Worm (Caenorhabditis elegans) whole organism, L4 larva: ENCODE results near the gene T07C4.12.

Source experiments
- D1046.2 ChIP-seq: fragments of 200-800 bp; sonication (Bioruptor generic); IDR thresholded peaks from 2 replicates; pipeline ENCODE4 v1.3.6; 2022; ENCODE audit warnings: missing genetic modification characterization, missing compliant biosample characterization
- F10B5.3 ChIP-seq: sonication (generic microtip); optimal IDR thresholded peaks from 2 replicates; lab custom pipeline; 2016; ENCODE audit warnings: mild to moderate bottlenecking, missing genetic modification characterization, missing compliant biosample characterization
- T20F7.1 ChIP-seq: fragments of 200-800 bp; sonication (Bioruptor generic); optimal IDR thresholded peaks from 2 replicates; lab custom pipeline; 2018; ENCODE audit warnings: mild to moderate bottlenecking, missing genetic modification characterization, missing compliant biosample characterization
- Y105C5A.15 ChIP-seq: fragments of 200-800 bp; sonication (Bioruptor generic); IDR thresholded peaks from 2 replicates; pipeline ENCODE4 v1.3.6; 2022; ENCODE audit warnings: missing genetic modification characterization, missing compliant biosample characterization
- Y75B8A.6 ChIP-seq: fragments of 200-800 bp; sonication (Bioruptor generic); IDR thresholded peaks from 2 replicates; pipeline ENCODE4 v1.3.6; 2022; ENCODE audit warnings: missing genetic modification reagents, missing genetic modification characterization, missing compliant biosample characterization
- ZK337.2 ChIP-seq: fragments of 200-800 bp; sonication (Bioruptor generic); IDR thresholded peaks from 2 replicates; pipeline ENCODE4 v1.3.6; 2022; ENCODE audit warnings: missing genetic modification reagents, missing genetic modification characterization, missing compliant biosample characterization
- aha-1 ChIP-seq: fragments of 150-350 bp; peaks from one replicate; lab custom pipeline; 2014; ENCODE audit warnings: missing biosample characterization, missing genetic modification characterization
- aly-2 ChIP-seq: sonication (generic microtip); optimal IDR thresholded peaks from 2 replicates; lab custom pipeline; 2018; ENCODE audit warnings: missing biosample characterization, missing genetic modification characterization
- ama-1 ChIP-seq: fragments of 150-350 bp; optimal IDR thresholded peaks from 2 replicates; lab custom pipeline; 2014; ENCODE audit warnings: inconsistent platforms, mixed read lengths
- ceh-44 ChIP-seq: fragments of 200-800 bp; sonication (Bioruptor generic); IDR thresholded peaks from 2 replicates; pipeline ENCODE4 v1.3.6; 2022; ENCODE audit warnings: missing genetic modification reagents, missing genetic modification characterization, missing compliant biosample characterization
- ces-1 ChIP-seq: fragments of 150-350 bp; sonication (generic microtip); optimal IDR thresholded peaks from 4 replicates; lab custom pipeline; 2014; ENCODE audit warnings: missing biosample characterization, missing genetic modification reagents, missing genetic modification characterization
- ctbp-1 ChIP-seq: fragments of 200-800 bp; sonication (Bioruptor generic); IDR thresholded peaks from 2 replicates; pipeline ENCODE4 v1.3.6; 2022; ENCODE audit warnings: missing genetic modification reagents, missing genetic modification characterization, missing compliant biosample characterization
- daf-12 ChIP-seq: fragments of 150-350 bp; optimal IDR thresholded peaks from 2 replicates; lab custom pipeline; 2014; ENCODE audit warnings: missing biosample characterization, missing genetic modification reagents, missing genetic modification characterization
- daf-8 ChIP-seq: fragments of 200-800 bp; sonication (Bioruptor generic); IDR thresholded peaks from 2 replicates; pipeline ENCODE4 v1.3.6; 2022; ENCODE audit warnings: missing genetic modification characterization, missing compliant biosample characterization
- dmd-6 ChIP-seq: fragments of 200-800 bp; sonication (Bioruptor generic); IDR thresholded peaks from 2 replicates; pipeline ENCODE4 v1.3.6; 2022; ENCODE audit warnings: missing genetic modification reagents, missing genetic modification characterization, missing compliant biosample characterization
- dmd-8 ChIP-seq: fragments of 200-800 bp; sonication (Bioruptor generic); IDR thresholded peaks from 2 replicates; pipeline ENCODE4 v1.3.6; 2022; ENCODE audit warnings: missing genetic modification characterization, missing compliant biosample characterization
- duxl-1 ChIP-seq: sonication (generic microtip); optimal IDR thresholded peaks from 2 replicates; lab custom pipeline; 2016; ENCODE audit warnings: mild to moderate bottlenecking, missing genetic modification characterization, moderate library complexity, missing compliant biosample characterization; ENCODE audit not compliant: poor library complexity
- dve-1 ChIP-seq: sonication (generic microtip); optimal IDR thresholded peaks from 2 replicates; lab custom pipeline; 2017; ENCODE audit warnings: antibody characterized with exemption, mild to moderate bottlenecking, missing genetic modification characterization, missing compliant biosample characterization; ENCODE audit not compliant: insufficient read depth
- egl-43 ChIP-seq: fragments of 200-800 bp; sonication (Bioruptor generic); IDR thresholded peaks from 2 replicates; pipeline ENCODE4 v1.3.6; 2022; ENCODE audit warnings: missing genetic modification reagents, missing genetic modification characterization, missing compliant biosample characterization
- fkh-10 ChIP-seq: fragments of 150-350 bp; optimal IDR thresholded peaks from 2 replicates; lab custom pipeline; 2014; ENCODE audit warnings: missing biosample characterization, missing genetic modification reagents, missing genetic modification characterization
- fos-1 ChIP-seq: fragments of 150-350 bp; optimal IDR thresholded peaks from 2 replicates; lab custom pipeline; 2014; ENCODE audit warnings: missing biosample characterization, missing genetic modification characterization
- gei-8 ChIP-seq: fragments of 200-800 bp; sonication (Bioruptor generic); optimal IDR thresholded peaks from 2 replicates; lab custom pipeline; 2018; ENCODE audit warnings: mild to moderate bottlenecking, missing genetic modification characterization, missing compliant biosample characterization
- hif-1 ChIP-seq, 2 experiments: sonication (generic microtip); optimal IDR thresholded peaks; 2 replicates each; lab custom pipeline; 2016 to 2017; ENCODE audit warnings: missing compliant biosample characterization in 2 of 2, missing genetic modification characterization in 2 of 2, missing genetic modification reagents in 2 of 2, missing genotype in 2 of 2, mild to moderate bottlenecking in 1 of 2
- hmg-1.1 ChIP-seq: fragments of 200-800 bp; sonication (Bioruptor generic); IDR thresholded peaks from 2 replicates; pipeline ENCODE4 v1.3.6; 2022; ENCODE audit warnings: missing genetic modification reagents, missing genetic modification characterization, missing compliant biosample characterization
- jun-1 ChIP-seq: fragments of 150-350 bp; optimal IDR thresholded peaks from 2 replicates; lab custom pipeline; 2014; ENCODE audit warnings: missing biosample characterization, missing genetic modification reagents, missing genetic modification characterization
- lim-7 ChIP-seq: fragments of 200-800 bp; sonication (Bioruptor generic); IDR thresholded peaks from 2 replicates; pipeline ENCODE4 v1.3.6; 2022; ENCODE audit warnings: missing genetic modification characterization, missing compliant biosample characterization
- lin-15B ChIP-seq: fragments of 150-350 bp; sonication (generic microtip); optimal IDR thresholded peaks from 3 replicates; lab custom pipeline; 2014; ENCODE audit warnings: missing biosample characterization, missing genetic modification characterization
- lin-29 ChIP-seq: fragments of 200-800 bp; sonication (Bioruptor generic); IDR thresholded peaks from 2 replicates; pipeline ENCODE4 v1.3.6; 2022; ENCODE audit warnings: missing genetic modification reagents, missing genetic modification characterization, missing compliant biosample characterization
- lin-39 ChIP-seq: fragments of 150-350 bp; optimal IDR thresholded peaks from 2 replicates; lab custom pipeline; 2014; ENCODE audit warnings: missing biosample characterization, missing genetic modification reagents, missing genetic modification characterization
- lir-3 ChIP-seq: sonication (generic microtip); optimal IDR thresholded peaks from 2 replicates; lab custom pipeline; 2016; ENCODE audit warnings: mild to moderate bottlenecking, missing genetic modification characterization, missing compliant biosample characterization
- lsy-2 ChIP-seq, 2 experiments: fragments of 150-350 bp in 1 of 2; sonication (generic microtip) in 1 of 2; optimal IDR thresholded peaks; 2 replicates each; lab custom pipeline; 2014 to 2017; ENCODE audit warnings: missing biosample characterization in 2 of 2, missing genetic modification characterization in 2 of 2
- madf-5 ChIP-seq, 2 experiments: fragments of 200-800 bp; sonication (Bioruptor generic); IDR thresholded peaks; 2 replicates each; pipeline ENCODE4 v1.3.6; 2022; ENCODE audit warnings: missing compliant biosample characterization in 2 of 2, missing genetic modification characterization in 2 of 2
- madf-9 ChIP-seq: fragments of 200-800 bp; sonication (Bioruptor generic); conservative IDR thresholded peaks from 2 replicates; pipeline ENCODE4 v1.3.6; 2022; ENCODE audit warnings: missing genetic modification reagents, missing genetic modification characterization, missing compliant biosample characterization
- nhr-111 ChIP-seq: fragments of 200-800 bp; sonication (Bioruptor generic); optimal IDR thresholded peaks from 2 replicates; lab custom pipeline; 2018; ENCODE audit warnings: mild to moderate bottlenecking, missing genetic modification characterization, missing compliant biosample characterization
- nhr-25 ChIP-seq: sonication (generic microtip); optimal IDR thresholded peaks from 2 replicates; lab custom pipeline; 2017; ENCODE audit warnings: missing genetic modification characterization, mild to moderate bottlenecking, missing compliant biosample characterization, antibody characterized with exemption, moderate library complexity, borderline replicate concordance; ENCODE audit not compliant: insufficient read depth
- nhr-76 ChIP-seq: fragments of 150-350 bp; optimal IDR thresholded peaks from 2 replicates; lab custom pipeline; 2014; ENCODE audit warnings: missing biosample characterization, missing genetic modification characterization
- nhr-77 ChIP-seq: fragments of 150-350 bp; optimal IDR thresholded peaks from 2 replicates; lab custom pipeline; 2014; ENCODE audit warnings: missing biosample characterization, missing genetic modification characterization
- pha-4 ChIP-seq, 2 experiments: fragments of 150-350 bp in 1 of 2; fragments of 200-800 bp in 1 of 2; sonication (Bioruptor generic) in 1 of 2; IDR thresholded peaks in 1 of 2; optimal IDR thresholded peaks in 1 of 2; 2 replicates each; pipeline versions ENCODE4 v1.3.6 to Lab custom; 2014 to 2022; ENCODE audit warnings: missing genetic modification characterization in 2 of 2, missing genetic modification reagents in 2 of 2, missing biosample characterization in 1 of 2, missing compliant biosample characterization in 1 of 2
- php-3 ChIP-seq: fragments of 200-800 bp; sonication (Bioruptor generic); IDR thresholded peaks from 2 replicates; pipeline ENCODE4 v1.3.6; 2022; ENCODE audit warnings: missing genetic modification reagents, missing genetic modification characterization, missing compliant biosample characterization
- rbr-2 ChIP-seq: sonication (generic microtip); optimal IDR thresholded peaks from 2 replicates; lab custom pipeline; 2016; ENCODE audit warnings: missing genotype, missing genetic modification characterization, missing compliant biosample characterization
- set-16 ChIP-seq: fragments of 200-800 bp; sonication (Bioruptor generic); IDR thresholded peaks from 2 replicates; pipeline ENCODE4 v1.3.6; 2022; ENCODE audit warnings: missing genetic modification reagents, missing genetic modification characterization, missing compliant biosample characterization
- skn-1 ChIP-seq: fragments of 150-350 bp; optimal IDR thresholded peaks from 2 replicates; lab custom pipeline; 2014; ENCODE audit warnings: missing biosample characterization, missing genetic modification characterization
- spr-1 ChIP-seq: sonication (generic microtip); optimal IDR thresholded peaks from 2 replicates; lab custom pipeline; 2016; ENCODE audit warnings: mild to moderate bottlenecking, missing genetic modification characterization, missing compliant biosample characterization
- tag-97 ChIP-seq: fragments of 200-800 bp; sonication (Bioruptor generic); IDR thresholded peaks from 2 replicates; pipeline ENCODE4 v1.3.6; 2022; ENCODE audit warnings: missing genetic modification characterization, missing compliant biosample characterization
- vab-7 ChIP-seq: fragments of 200-800 bp; sonication (Bioruptor generic); IDR thresholded peaks from 2 replicates; pipeline ENCODE4 v1.3.6; 2022; ENCODE audit warnings: missing genetic modification reagents, missing genetic modification characterization, missing compliant biosample characterization
- zag-1 ChIP-seq: fragments of 150-350 bp; optimal IDR thresholded peaks from 2 replicates; lab custom pipeline; 2014; ENCODE audit warnings: missing biosample characterization, missing genetic modification characterization
- zfp-2 ChIP-seq: sonication (generic microtip); optimal IDR thresholded peaks from 2 replicates; lab custom pipeline; 2016; ENCODE audit warnings: mild to moderate bottlenecking, missing genetic modification characterization, missing compliant biosample characterization
- zip-11 ChIP-seq: fragments of 200-800 bp; sonication (Bioruptor generic); IDR thresholded peaks from 2 replicates; pipeline ENCODE4 v1.3.6; 2022; ENCODE audit warnings: missing genetic modification characterization, missing compliant biosample characterization
- zip-2 ChIP-seq: fragments of 150-350 bp; optimal IDR thresholded peaks from 2 replicates; lab custom pipeline; 2014; ENCODE audit warnings: missing biosample characterization, missing genetic modification characterization

Gene T07C4.12

DNA sequence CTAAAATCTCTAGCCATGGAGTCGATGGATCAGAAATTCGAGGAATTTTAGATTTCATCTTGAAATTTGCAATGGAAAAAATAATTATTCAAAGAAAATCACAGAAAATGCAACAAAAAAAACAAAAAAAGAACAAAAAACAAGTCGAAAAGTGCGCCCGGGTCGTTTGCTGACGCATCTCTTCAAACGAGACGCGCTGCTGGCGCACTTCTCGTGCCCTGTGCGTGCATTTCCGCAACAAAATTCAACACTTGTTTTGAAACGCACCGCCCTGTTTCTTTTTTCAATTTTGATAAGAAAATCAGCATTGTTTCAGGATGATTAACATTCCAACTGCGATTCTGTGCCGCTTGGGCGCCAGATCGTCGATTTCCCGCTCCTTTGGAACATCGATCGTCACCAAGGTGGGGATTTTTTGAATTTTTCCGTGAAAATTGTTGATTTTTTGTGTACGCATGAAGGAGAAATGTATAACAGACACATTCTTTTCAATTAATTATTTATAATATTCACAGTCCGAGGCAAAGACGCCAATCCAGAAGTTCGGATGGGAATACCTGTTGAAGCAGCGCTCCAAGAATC lies 1.6 kb upstream of the T07C4.12 start, which contains the start of the genes jmjd-4 and mev-1 (continued):
- TF ChIP-seq ZK337.2 (GFP tag; lab: Robert Waterston, UW) = no peak
- TF ChIP-seq madf-9 = 0 out of 2 replicates have a peak, but pooled peaks have one; percentile 41
- TF ChIP-seq zip-11 (GFP tag; lab: Robert Waterston, UW) = no peak
- peak; percentile 81 for TF ChIP-seq egl-43 (GFP tag; lab: Robert Waterston, UW)
- peak; percentile 71 for TF ChIP-seq nhr-77 (tag; lab: Kevin White, UChicago)
- no peak for TF ChIP-seq Y105C5A.15 (GFP tag; lab: Robert Waterston, UW)
- TF ChIP-seq nhr-76 = no peak
- peak; percentile 69 for TF ChIP-seq php-3 (GFP tag; lab: Robert Waterston, UW)
- 0 out of 2 replicates have a peak, but pooled peaks have one; percentile 52 for TF ChIP-seq D1046.2
- peak; percentile 94 for TF ChIP-seq dve-1
- no peak for TF ChIP-seq fos-1 (tag; lab: Kevin White, UChicago)
- no peak for TF ChIP-seq zfp-2
- peak; percentile 40 for TF ChIP-seq fkh-10 (GFP tag; lab: Kevin White, UChicago)
- peak; percentile 10 for TF ChIP-seq zip-2 (tag; lab: Kevin White, UChicago)
- TF ChIP-seq ama-1 (lab: Kevin White, UChicago) = peak; percentile 79
- peak; percentile 85 to 99 for TF ChIP-seq hif-1 (tag; optimal IDR thresholded peaks at IDR 0.05; lab: Kevin White, UChicago)
- TF ChIP-seq rbr-2 = peak; percentile 85
- no peak for TF ChIP-seq lin-39
- TF ChIP-seq zag-1 = no peak
- TF ChIP-seq F10B5.3 (tag; lab: Kevin White, UChicago) = peak; percentile 45
- TF ChIP-seq daf-8 (GFP tag; lab: Robert Waterston, UW) = no peak
- peak; percentile 35 for TF ChIP-seq jun-1 (tag; lab: Kevin White, UChicago)
- TF ChIP-seq ces-1 (GFP tag; lab: Kevin White, UChicago) = no peak
- TF ChIP-seq hmg-1.1 = peak; percentile 89
- peak; percentile 99 for TF ChIP-seq aha-1
- peak; percentile 74 for TF ChIP-seq lin-29 (GFP tag; lab: Robert Waterston, UW)
- no peak for TF ChIP-seq aly-2 (tag; lab: Kevin White, UChicago)
- no peak for TF ChIP-seq T20F7.1 (GFP tag; lab: Kevin White, UChicago)
- TF ChIP-seq lin-15B (tag; lab: Kevin White, UChicago) = no peak
- no peak for TF ChIP-seq daf-12
- peak; percentile 40 for TF ChIP-seq nhr-25 (tag; lab: Kevin White, UChicago)
- TF ChIP-seq ctbp-1 (GFP tag; lab: Robert Waterston, UW) = peak; percentile 65
- TF ChIP-seq dmd-8 = no peak
- TF ChIP-seq lsy-2 (tag; optimal IDR thresholded peaks at IDR 0.05; lab: Kevin White, UChicago) = peak; percentile 38 to 94
- TF ChIP-seq duxl-1 (tag; lab: Kevin White, UChicago) = peak; percentile 77
- TF ChIP-seq lir-3 (tag; lab: Kevin White, UChicago) = no peak
- no peak for TF ChIP-seq gei-8 (GFP tag; lab: Kevin White, UChicago)
- peak; percentile 76; the same call in 1 of the 2 replicates for TF ChIP-seq pha-4 (GFP tag; IDR thresholded peaks at IDR 0.05; lab: Robert Waterston, UW)
- TF ChIP-seq pha-4 (tag; optimal IDR thresholded peaks at IDR 0.05; lab: Kevin White, UChicago) = no peak
- TF ChIP-seq lim-7 (GFP tag; lab: Robert Waterston, UW) = no peak
- TF ChIP-seq tag-97 (GFP tag; lab: Robert Waterston, UW) = no peak
- TF ChIP-seq set-16 (GFP tag; lab: Robert Waterston, UW) = peak; percentile 21; the same call in 1 of the 2 replicates
- TF ChIP-seq ceh-44 = no peak
- no peak for TF ChIP-seq madf-5 (GFP tag; IDR thresholded peaks at IDR 0.05; lab: Robert Waterston, UW)
- no peak for TF ChIP-seq skn-1 (tag; lab: Kevin White, UChicago)
- TF ChIP-seq spr-1 = peak; percentile 80
- TF ChIP-seq dmd-6 = peak; percentile 88
- no peak for TF ChIP-seq Y75B8A.6
- TF ChIP-seq vab-7 (GFP tag; lab: Robert Waterston, UW) = 0 out of 2 replicates have a peak, but pooled peaks have one; percentile 21
- no peak for TF ChIP-seq nhr-111 (GFP tag; lab: Kevin White, UChicago)
